Worm (Caenorhabditis elegans) whole organism, midembryonic: ENCODE data around the gene sra-31.

Experiments
- T22C8.4 ChIP-seq: fragments of 200-800 bp; sonication (Bioruptor generic); IDR thresholded peaks from 2 replicates; pipeline ENCODE4 v1.3.6; 2022; ENCODE audit warnings: missing genetic modification characterization, missing compliant biosample characterization
- cog-1 ChIP-seq: sonication (generic microtip); optimal IDR thresholded peaks from 2 replicates; lab custom pipeline; 2016; ENCODE audit warnings: missing genetic modification characterization, missing compliant biosample characterization
- flt-1 ChIP-seq: fragments of 200-800 bp; sonication (Bioruptor generic); IDR thresholded peaks from 2 replicates; pipeline ENCODE4 v1.3.6; 2022; ENCODE audit warnings: missing genetic modification characterization, missing compliant biosample characterization
- klf-2 ChIP-seq: fragments of 200-800 bp; sonication (Bioruptor generic); conservative IDR thresholded peaks from 2 replicates; pipeline ENCODE4 v1.3.6; 2022; ENCODE audit warnings: missing genetic modification reagents, missing genetic modification characterization, missing compliant biosample characterization
- med-1 ChIP-seq: sonication (generic microtip); optimal IDR thresholded peaks from 2 replicates; lab custom pipeline; 2017; ENCODE audit warnings: missing genetic modification characterization, mild to moderate bottlenecking, missing compliant biosample characterization, antibody characterized with exemption, missing genetic modification reagents; ENCODE audit not compliant: insufficient read depth
- ref-1 ChIP-seq: fragments of 200-800 bp; sonication (Bioruptor generic); conservative IDR thresholded peaks from 2 replicates; pipeline ENCODE4 v1.3.6; 2022; ENCODE audit warnings: missing genetic modification reagents, missing genetic modification characterization, missing compliant biosample characterization
- tab-1 ChIP-seq: fragments of 200-800 bp; sonication (Bioruptor generic); IDR thresholded peaks from 2 replicates; pipeline ENCODE4 v1.3.6; 2022; ENCODE audit warnings: missing genetic modification characterization, missing compliant biosample characterization
- ztf-23 ChIP-seq: fragments of 200-800 bp; sonication (Bioruptor generic); IDR thresholded peaks from 2 replicates; pipeline ENCODE4 v1.3.6; 2022; ENCODE audit warnings: missing genetic modification reagents, missing genetic modification characterization, missing compliant biosample characterization
- ztf-29 ChIP-seq: fragments of 200-800 bp; sonication (Bioruptor generic); IDR thresholded peaks from 2 replicates; pipeline ENCODE4 v1.3.6; 2022; ENCODE audit warnings: missing genetic modification reagents, missing genetic modification characterization, missing compliant biosample characterization

Gene sra-31

ce11 chrII:6588605-6589292, 10.5 kb upstream of the sra-31 start, which contains the start of gene icd-1:
TSS of gene icd-1 (minus strand) at chrII:6588655.
- TF ChIP-seq flt-1 (GFP tag; lab: Robert Waterston, UW) (0 out of 2 replicates have a peak, but pooled peaks have one; percentile 61), med-1 (GFP tag; lab: Kevin White, UChicago) (peak; percentile 36), ztf-23 (GFP tag; lab: Robert Waterston, UW) (peak; percentile 100), cog-1 (tag; lab: Kevin White, UChicago) (peak; percentile 84), ztf-29 (GFP tag; lab: Robert Waterston, UW) (peak; percentile 73), tab-1 (GFP tag; lab: Robert Waterston, UW) (no peak)

ce11 chrII:6587264-6587870, 9.1 kb upstream of the sra-31 start, which contains the start of gene C56C10.7:
TSS of gene C56C10.7 (minus strand) at chrII:6587575.
- no peak for TF ChIP-seq cog-1 (tag; lab: Kevin White, UChicago)
- TF ChIP-seq flt-1 (GFP tag; lab: Robert Waterston, UW) = 0 out of 2 replicates have a peak, but pooled peaks have one; percentile 14
- TF ChIP-seq med-1 (GFP tag; lab: Kevin White, UChicago) = no peak
- TF ChIP-seq T22C8.4 (GFP tag; lab: Robert Waterston, UW) = no peak
- no peak for TF ChIP-seq tab-1 (GFP tag; lab: Robert Waterston, UW)

ce11 chrII:6582758-6583157, 4.5 kb upstream of the sra-31 start, which contains the start of gene C56C10.4:
TSS of gene C56C10.4 (plus strand) at chrII:6583058.
- no peak for TF ChIP-seq flt-1 (GFP tag; lab: Robert Waterston, UW)
- TF ChIP-seq tab-1 (GFP tag; lab: Robert Waterston, UW) = no peak
- no peak for TF ChIP-seq T22C8.4 (GFP tag; lab: Robert Waterston, UW)
- no peak for TF ChIP-seq ref-1 (GFP tag; lab: Robert Waterston, UW)
- no peak for TF ChIP-seq cog-1 (tag; lab: Kevin White, UChicago)
- no peak for TF ChIP-seq ztf-23 (GFP tag; lab: Robert Waterston, UW)
- TF ChIP-seq ztf-29 (GFP tag; lab: Robert Waterston, UW) = no peak
- no peak for TF ChIP-seq med-1 (GFP tag; lab: Kevin White, UChicago)
- no peak for TF ChIP-seq klf-2 (GFP tag; lab: Robert Waterston, UW)

ce11 chrII:6581236-6581635, 3.0 kb upstream of the sra-31 start, which contains the start of gene C56C10.6:
TSS of gene C56C10.6 (minus strand) at chrII:6581336.
- TF ChIP-seq T22C8.4 (GFP tag; lab: Robert Waterston, UW) (no peak), flt-1 (GFP tag; lab: Robert Waterston, UW) (no peak), cog-1 (tag; lab: Kevin White, UChicago) (no peak), tab-1 (GFP tag; lab: Robert Waterston, UW) (no peak), ztf-29 (GFP tag; lab: Robert Waterston, UW) (no peak), med-1 (GFP tag; lab: Kevin White, UChicago) (no peak), klf-2 (GFP tag; lab: Robert Waterston, UW) (no peak)

ce11 chrII:6575647-6576046, 2.6 kb downstream of the sra-31 start, which contains the start of gene sra-29:
TSS of gene sra-29 (minus strand) at chrII:6575747.
- TF ChIP-seq cog-1 (tag; lab: Kevin White, UChicago) (no peak), tab-1 (GFP tag; lab: Robert Waterston, UW) (no peak), klf-2 (GFP tag; lab: Robert Waterston, UW) (no peak), ztf-23 (GFP tag; lab: Robert Waterston, UW) (no peak), flt-1 (GFP tag; lab: Robert Waterston, UW) (no peak), med-1 (GFP tag; lab: Kevin White, UChicago) (no peak), ztf-29 (GFP tag; lab: Robert Waterston, UW) (no peak), T22C8.4 (GFP tag; lab: Robert Waterston, UW) (no peak), ref-1 (GFP tag; lab: Robert Waterston, UW) (no peak)

- no peak for TF ChIP-seq cog-1 (tag; lab: Kevin White, UChicago)
- TF ChIP-seq tab-1 (GFP tag; lab: Robert Waterston, UW) = no peak
These were observed 4.6 kb downstream of the sra-31 start, which contains the start of gene sra-28 for ce11 chrII:6573677-6574076. TSS of gene sra-28 (minus strand) at chrII:6573777.

ce11 chrII:6568707-6569106, 9.6 kb downstream of the sra-31 start, which contains the start of gene sra-27:
TSS of gene sra-27 (plus strand) at chrII:6569007.
- TF ChIP-seq med-1 (GFP tag; lab: Kevin White, UChicago) (no peak), ztf-23 (GFP tag; lab: Robert Waterston, UW) (no peak), ref-1 (GFP tag; lab: Robert Waterston, UW) (no peak), T22C8.4 (GFP tag; lab: Robert Waterston, UW) (no peak), cog-1 (tag; lab: Kevin White, UChicago) (no peak), klf-2 (GFP tag; lab: Robert Waterston, UW) (no peak), flt-1 (GFP tag; lab: Robert Waterston, UW) (no peak), ztf-29 (GFP tag; lab: Robert Waterston, UW) (no peak), tab-1 (GFP tag; lab: Robert Waterston, UW) (no peak)

- TF ChIP-seq T22C8.4 (GFP tag; lab: Robert Waterston, UW) (no peak), klf-2 (GFP tag; lab: Robert Waterston, UW) (no peak), tab-1 (GFP tag; lab: Robert Waterston, UW) (no peak), ref-1 (GFP tag; lab: Robert Waterston, UW) (no peak), cog-1 (tag; lab: Kevin White, UChicago) (no peak), med-1 (GFP tag; lab: Kevin White, UChicago) (no peak), ztf-29 (GFP tag; lab: Robert Waterston, UW) (no peak), ztf-23 (GFP tag; lab: Robert Waterston, UW) (no peak), flt-1 (GFP tag; lab: Robert Waterston, UW) (no peak)
These were observed 11.6 kb downstream of the sra-31 start, which contains the start of the genes F18C5.5 and F18C5.9 for ce11 chrII:6566628-6567180. TSS of gene F18C5.5 (minus strand) at chrII:6566728. TSS of gene F18C5.9 (plus strand) at chrII:6567130.
